Fruit fly (Drosophila melanogaster): ENCODE data around the gene SLIRP1.

The SLIRP1 gene

dm6 chrX:21357810-21358671 lies 38.9 kb upstream of the SLIRP1 start, which contains the start of gene Septin1 (continued):
- TF ChIP-seq CG3995 (GFP tag; optimal IDR thresholded peaks at IDR 0.05) (no peak), kni (GFP tag; optimal IDR thresholded peaks at IDR 0.05) (no peak), Dek (tag; optimal IDR thresholded peaks at IDR 0.05) (no peak), Dad (GFP tag; optimal IDR thresholded peaks at IDR 0.05) (no peak), Dfd (GFP tag; optimal IDR thresholded peaks at IDR 0.05) (no peak), HLH54F (GFP tag; optimal IDR thresholded peaks at IDR 0.05) (no peak), CG2199 (GFP tag; IDR thresholded peaks at IDR 0.05) (no peak), CG1603 (tag; optimal IDR thresholded peaks at IDR 0.05) (no peak), pfk (GFP tag; optimal IDR thresholded peaks at IDR 0.05) (no peak), al (GFP tag; IDR thresholded peaks at IDR 0.05) (no peak), CG34422 (GFP tag; IDR thresholded peaks at IDR 0.05) (peak; percentile 22; the same call in 1 of the 3 replicates), ems (GFP tag; optimal IDR thresholded peaks at IDR 0.05) (no peak), sqz (GFP tag; optimal IDR thresholded peaks at IDR 0.05) (no peak), nmo (GFP tag; optimal IDR thresholded peaks at IDR 0.05) (peak; percentile 50), CG11247 (GFP tag; IDR thresholded peaks at IDR 0.05) (no peak), Dbx (GFP tag; IDR thresholded peaks at IDR 0.05) (no peak), Hmr (GFP tag; optimal IDR thresholded peaks at IDR 0.05) (no peak), Fer3 (tag; optimal IDR thresholded peaks at IDR 0.05) (no peak), CG4707 (GFP tag; optimal IDR thresholded peaks at IDR 0.05) (no peak), Lhr (GFP tag; optimal IDR thresholded peaks at IDR 0.05) (peak; percentile 86), Kr (GFP tag; optimal IDR thresholded peaks at IDR 0.05) (no peak), jing (GFP tag; optimal IDR thresholded peaks at IDR 0.05) (no peak), CG2875 (GFP tag; optimal IDR thresholded peaks at IDR 0.05) (no peak), CG11456 (GFP tag; IDR thresholded peaks at IDR 0.05) (no peak), CG15601 (tag; optimal IDR thresholded peaks at IDR 0.05) (peak; percentile 47), Vsx1 (GFP tag; optimal IDR thresholded peaks at IDR 0.05) (no peak), hkb (optimal IDR thresholded peaks at IDR 0.05) (peak; percentile 35), hkb (GFP tag; IDR thresholded peaks at IDR 0.05) (no peak), CG42726 (GFP tag; IDR thresholded peaks at IDR 0.05; ENCODE audit: partially characterized antibody) (no peak), chm (GFP tag; IDR thresholded peaks at IDR 0.05) (no peak), CG8089 (GFP tag; optimal IDR thresholded peaks at IDR 0.05) (no peak), CG7786 (GFP tag; optimal IDR thresholded peaks at IDR 0.05) (no peak), CG3281 (GFP tag; optimal IDR thresholded peaks at IDR 0.05) (no peak), NFAT (GFP tag; IDR thresholded peaks at IDR 0.05) (no peak), Rfx (GFP tag; IDR thresholded peaks at IDR 0.05) (no peak), Dp (GFP tag; optimal IDR thresholded peaks at IDR 0.05) (peak; percentile 78), CG10959 (GFP tag; IDR thresholded peaks at IDR 0.05) (no peak), CG12071 (GFP tag; optimal IDR thresholded peaks at IDR 0.05) (no peak), dmrt99B (tag; optimal IDR thresholded peaks at IDR 0.05) (no peak), mam (GFP tag; optimal IDR thresholded peaks at IDR 0.05) (no peak), chn (GFP tag; optimal IDR thresholded peaks at IDR 0.05) (no peak), CG6854 (GFP tag; optimal IDR thresholded peaks at IDR 0.05) (no peak), CG15696 (tag; optimal IDR thresholded peaks at IDR 0.05) (no peak), pita (GFP tag; optimal IDR thresholded peaks at IDR 0.05) (peak; percentile 13), CG14441 (GFP tag; IDR thresholded peaks at IDR 0.05) (no peak), lov (optimal IDR thresholded peaks at IDR 0.05) (no peak), lov (GFP tag; IDR thresholded peaks at IDR 0.05) (no peak), CG32532 (GFP tag; IDR thresholded peaks at IDR 0.05) (no peak), Dref (GFP tag; IDR thresholded peaks at IDR 0.05) (no peak), Hr3 (GFP tag; optimal IDR thresholded peaks at IDR 0.05) (no peak), CG30020 (tag; optimal IDR thresholded peaks at IDR 0.05) (peak; percentile 8)

Measured in whole organism, embryonic.